Worm (Caenorhabditis elegans): ENCODE measurements around the gene C13A2.5.
"Not testable (repeated sequence)": the region's sequence is repeated elsewhere in the genome, so short reads cannot be mapped to it uniquely, and the experiment has no call there.

Gene C13A2.5

DNA sequence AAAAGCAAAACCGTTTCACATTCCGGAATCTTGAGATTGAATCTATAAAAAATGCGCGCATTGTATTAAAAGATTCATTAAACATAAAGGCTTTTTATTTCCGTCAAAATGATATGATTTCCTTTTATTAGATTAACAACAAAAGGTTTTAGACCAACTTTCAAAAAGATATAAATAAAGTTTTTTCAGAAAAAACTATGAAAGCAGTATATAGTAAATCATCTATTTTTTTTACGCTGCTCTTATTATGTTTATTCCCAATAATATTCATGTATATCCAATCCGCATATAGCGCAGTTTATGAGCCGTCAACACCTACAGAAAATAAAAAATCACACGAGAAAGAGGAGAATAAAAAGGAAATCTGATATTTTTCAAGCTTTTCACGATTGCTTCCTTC is 28.9 kb downstream of the C13A2.5 start, which contains the start of gene F07G11.2:
Gene F07G11.2, plus strand, starts transcription at position 301 of the 400 bp plus-strand sequence.
- not testable (repeated sequence) for TF ChIP-seq nhr-23, sem-4, C34F6.9 (tag; optimal IDR thresholded peaks at IDR 0.05)

DNA sequence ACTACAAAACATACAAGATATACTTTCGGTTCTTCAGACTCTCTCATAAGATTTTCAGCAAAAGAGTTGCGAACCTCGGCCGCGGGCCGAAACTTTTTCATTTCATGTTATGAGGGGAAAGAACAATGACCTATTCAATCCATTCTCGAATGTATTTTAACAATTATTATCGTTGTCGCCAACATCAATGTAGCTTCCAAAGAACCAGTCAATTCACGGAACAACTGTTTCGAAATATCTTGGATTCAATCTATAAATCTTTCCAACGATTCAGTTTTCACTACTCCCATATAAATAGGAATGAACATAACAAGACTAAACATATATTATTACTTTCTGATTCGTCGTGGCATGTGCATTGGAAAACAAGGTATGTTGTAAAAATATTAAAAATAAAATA is 31.5 kb downstream of the C13A2.5 start, which contains the start of gene F07G11.1:
Gene F07G11.1, plus strand, starts transcription at position 301 of the 400 bp plus-strand sequence.
- TF ChIP-seq crh-2 (tag; optimal IDR thresholded peaks at IDR 0.05) = no peak
- no peak for TF ChIP-seq sma-9 (GFP tag; optimal IDR thresholded peaks at IDR 0.05)
- TF ChIP-seq sma-9 (tag; optimal IDR thresholded peaks at IDR 0.05) = no peak
- no peak for TF ChIP-seq R02D3.7 (tag; optimal IDR thresholded peaks at IDR 0.05)
- no peak for TF ChIP-seq lin-39 (tag; optimal IDR thresholded peaks at IDR 0.05)
- TF ChIP-seq mbf-1 (tag; optimal IDR thresholded peaks at IDR 0.05) = no peak
- TF ChIP-seq nhr-237 (tag; optimal IDR thresholded peaks at IDR 0.05) = no peak
- no peak for TF ChIP-seq egl-27 (tag; optimal IDR thresholded peaks at IDR 0.05)
- TF ChIP-seq blmp-1 (tag; optimal IDR thresholded peaks at IDR 0.05; ENCODE audit: insufficient read depth) = no peak
- TF ChIP-seq aly-2 (tag; optimal IDR thresholded peaks at IDR 0.05) = no peak
- no peak for TF ChIP-seq ceh-16 (tag; optimal IDR thresholded peaks at IDR 0.05)
- no peak for TF ChIP-seq nhr-23 (tag; optimal IDR thresholded peaks at IDR 0.05)
- TF ChIP-seq sma-3 (GFP tag; optimal IDR thresholded peaks at IDR 0.05) = no peak
- no peak for TF ChIP-seq unc-39 (tag; optimal IDR thresholded peaks at IDR 0.05)
- no peak for TF ChIP-seq nhr-129 (tag; optimal IDR thresholded peaks at IDR 0.05)
- TF ChIP-seq nhr-11 (tag; optimal IDR thresholded peaks at IDR 0.05) = no peak
- no peak for TF ChIP-seq snpc-4 (tag; optimal IDR thresholded peaks at IDR 0.05)
- no peak for TF ChIP-seq elt-3 (tag; optimal IDR thresholded peaks at IDR 0.05)
- no peak for TF ChIP-seq mdl-1 (tag; optimal IDR thresholded peaks at IDR 0.05)

DNA sequence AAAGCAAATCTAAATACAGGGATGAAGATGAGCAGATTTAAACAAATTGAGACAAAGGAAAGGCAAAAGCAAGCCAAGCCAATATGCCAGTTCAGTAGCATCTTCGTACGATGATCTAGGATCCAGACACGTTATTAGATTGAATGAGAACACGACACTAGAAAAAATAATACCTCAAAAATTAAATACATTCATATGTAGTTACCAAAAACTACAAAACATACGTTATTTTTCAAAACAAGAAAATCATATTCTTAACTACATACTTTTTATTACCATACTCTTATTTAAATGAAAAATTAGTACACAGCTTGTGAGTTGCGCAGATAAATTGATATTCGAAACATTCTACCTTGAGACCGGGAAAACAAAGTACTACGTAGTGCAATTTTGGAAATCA is 37.6 kb downstream of the C13A2.5 start, which contains the start of gene srx-6:
Gene srx-6, minus strand, starts transcription at position 101 of the 400 bp plus-strand sequence.
- no peak for TF ChIP-seq nhr-25 (tag; optimal IDR thresholded peaks at IDR 0.05)
- TF ChIP-seq elt-3 (tag; optimal IDR thresholded peaks at IDR 0.05) = no peak
- no peak for TF ChIP-seq ceh-82 (tag; optimal IDR thresholded peaks at IDR 0.05)
- no peak for TF ChIP-seq gmeb-1 (tag; optimal IDR thresholded peaks at IDR 0.05)
- TF ChIP-seq egl-27 (tag; optimal IDR thresholded peaks at IDR 0.05) = no peak
- no peak for TF ChIP-seq snpc-4 (tag; optimal IDR thresholded peaks at IDR 0.05)
- no peak for TF ChIP-seq ztf-1 (GFP tag; conservative IDR thresholded peaks at IDR 0.05)
- no peak for TF ChIP-seq sma-9 (GFP tag; optimal IDR thresholded peaks at IDR 0.05)
- TF ChIP-seq sma-9 (tag; optimal IDR thresholded peaks at IDR 0.05) = no peak
- TF ChIP-seq ceh-16 (tag; optimal IDR thresholded peaks at IDR 0.05) = no peak
- no peak for TF ChIP-seq mbf-1 (tag; optimal IDR thresholded peaks at IDR 0.05)
- TF ChIP-seq nhr-12 (tag; optimal IDR thresholded peaks at IDR 0.05) = no peak
- no peak for TF ChIP-seq nhr-6 (tag; optimal IDR thresholded peaks at IDR 0.05)
- TF ChIP-seq unc-39 (tag; optimal IDR thresholded peaks at IDR 0.05) = no peak

DNA sequence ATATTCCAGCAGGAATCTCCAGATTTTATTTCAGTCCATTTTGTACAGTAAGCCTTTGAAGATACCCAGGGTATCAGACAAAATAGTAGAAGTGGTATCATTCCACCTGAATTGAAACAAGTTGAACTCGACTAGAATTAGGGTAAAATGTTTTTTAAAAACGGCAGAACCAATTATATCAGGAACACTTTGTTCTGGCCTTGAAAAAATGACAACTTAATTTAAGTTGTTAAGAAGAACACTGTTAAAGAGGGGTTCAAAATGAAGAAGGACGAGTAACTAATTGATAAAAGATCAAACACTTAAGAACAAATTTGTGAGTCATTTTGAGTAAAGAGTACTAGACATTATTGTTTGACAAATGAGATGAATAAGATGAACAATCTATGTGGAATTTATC is 45.3 kb downstream of the C13A2.5 start, which contains the start of gene lmd-4:
Gene lmd-4, minus strand, starts transcription at position 101 of the 400 bp plus-strand sequence.
- no peak for TF ChIP-seq crh-2 (tag; optimal IDR thresholded peaks at IDR 0.05)
- no peak for TF ChIP-seq ama-1 (optimal IDR thresholded peaks at IDR 0.05)
- TF ChIP-seq ztf-11 (tag; optimal IDR thresholded peaks at IDR 0.05) = no peak
- no peak for TF ChIP-seq mab-5 (tag; optimal IDR thresholded peaks at IDR 0.05)
- no peak for TF ChIP-seq unc-39 (tag; optimal IDR thresholded peaks at IDR 0.05)
- no peak for TF ChIP-seq lsy-2 (tag; optimal IDR thresholded peaks at IDR 0.05)
- TF ChIP-seq lin-11 (tag; optimal IDR thresholded peaks at IDR 0.05) = no peak

DNA sequence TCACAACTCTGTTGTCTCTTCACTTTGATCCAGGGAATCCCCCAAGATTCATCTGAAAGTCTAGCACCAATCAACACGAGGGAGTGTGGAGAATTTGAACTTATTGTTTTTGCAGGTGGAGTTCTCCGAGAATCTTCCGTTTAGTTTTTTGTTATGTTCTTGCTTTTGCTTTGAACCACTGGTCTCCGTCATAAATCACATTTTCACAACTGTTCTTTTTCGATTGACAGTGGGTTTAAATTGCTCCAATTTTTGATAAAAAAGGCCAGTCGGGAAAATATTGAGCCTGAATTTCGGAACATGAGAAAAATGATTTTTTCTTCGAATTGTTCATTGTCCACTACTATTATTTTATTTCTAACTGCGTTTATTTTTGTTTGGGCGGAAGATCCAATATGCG is 46.3 kb downstream of the C13A2.5 start, which contains the start of gene F10G2.10:
Gene F10G2.10, plus strand, starts transcription at position 301 of the 400 bp plus-strand sequence.
- TF ChIP-seq alr-1 (tag; optimal IDR thresholded peaks at IDR 0.05) = no peak
- TF ChIP-seq nhr-129 (tag; optimal IDR thresholded peaks at IDR 0.05) = no peak
- TF ChIP-seq ztf-11 (tag; optimal IDR thresholded peaks at IDR 0.05) = no peak
- no peak for TF ChIP-seq lsy-2 (tag; optimal IDR thresholded peaks at IDR 0.05)
- TF ChIP-seq nhr-6 (tag; optimal IDR thresholded peaks at IDR 0.05) = no peak
- no peak for TF ChIP-seq peb-1 (tag; optimal IDR thresholded peaks at IDR 0.05)
